Fruit fly (Drosophila melanogaster) whole organism, embryonic: ENCODE measurements around the gene CG2611.

Experiments
- Atf-2 ChIP-seq: fragments of 200-800 bp; sonication (Bioruptor generic); optimal IDR thresholded peaks from 2 replicates; lab custom pipeline; 2016; ENCODE audit warnings: missing biosample characterization, missing genetic modification characterization
- BEAF-32 ChIP-seq: fragments of 200-800 bp; sonication (Bioruptor generic); optimal IDR thresholded peaks from 3 replicates; lab custom pipeline; 2017; ENCODE audit warnings: missing biosample characterization, missing genetic modification characterization, mild to moderate bottlenecking, moderate library complexity, missing genetic modification reagents
- Bgb ChIP-seq: fragments of 200-800 bp; sonication (Bioruptor generic); IDR thresholded peaks from 2 replicates; pipeline ENCODE4 v1.3.6; 2022; ENCODE audit warnings: missing biosample characterization, missing genetic modification characterization; ENCODE audit not compliant: partially characterized antibody
- CG10565 ChIP-seq: fragments of 200-800 bp; sonication (Bioruptor generic); optimal IDR thresholded peaks from 3 replicates; lab custom pipeline; 2016; ENCODE audit warnings: missing biosample characterization, mild to moderate bottlenecking, missing genetic modification characterization
- CG11560 ChIP-seq: fragments of 200-800 bp; sonication (Bioruptor generic); IDR thresholded peaks from 3 replicates; pipeline ENCODE4 v1.3.6; 2022; ENCODE audit warnings: missing biosample characterization, missing genetic modification characterization
- CG12744 ChIP-seq: fragments of 200-800 bp; sonication (Bioruptor generic); optimal IDR thresholded peaks from 2 replicates; lab custom pipeline; 2016; ENCODE audit warnings: missing biosample characterization, missing genetic modification characterization
- CG13287 ChIP-seq: fragments of 200-800 bp; sonication (Bioruptor generic); IDR thresholded peaks from 2 replicates; pipeline ENCODE4 v1.3.6; 2022; ENCODE audit warnings: missing biosample characterization, missing genetic modification characterization; ENCODE audit not compliant: partially characterized antibody
- CG1792 ChIP-seq: fragments of 200-800 bp; sonication (Bioruptor generic); optimal IDR thresholded peaks from 2 replicates; lab custom pipeline; 2016; ENCODE audit warnings: missing biosample characterization, missing genetic modification characterization
- CG30020 ChIP-seq: fragments of 200-800 bp; optimal IDR thresholded peaks from 2 replicates; lab custom pipeline; 2019; ENCODE audit warnings: missing biosample characterization, mild to moderate bottlenecking, missing genetic modification characterization, moderate library complexity
- CG34422 ChIP-seq: fragments of 200-800 bp; sonication (Bioruptor generic); IDR thresholded peaks from 3 replicates; pipeline ENCODE4 v1.3.6; 2022; ENCODE audit warnings: missing biosample characterization, missing genetic modification characterization
- CG3838 ChIP-seq: fragments of 200-800 bp; sonication (Bioruptor generic); optimal IDR thresholded peaks from 3 replicates; lab custom pipeline; 2016; ENCODE audit warnings: missing biosample characterization, missing genetic modification characterization
- CG5245 ChIP-seq: fragments of 200-800 bp; sonication (Bioruptor generic); optimal IDR thresholded peaks from 3 replicates; lab custom pipeline; 2016; ENCODE audit warnings: missing biosample characterization, missing genetic modification characterization
- CG7556 ChIP-seq: fragments of 200-800 bp; sonication (Bioruptor generic); optimal IDR thresholded peaks from 2 replicates; lab custom pipeline; 2017; ENCODE audit warnings: missing biosample characterization, mild to moderate bottlenecking, missing genetic modification characterization
- CG7745 ChIP-seq: fragments of 200-800 bp; sonication (Bioruptor generic); optimal IDR thresholded peaks from 2 replicates; lab custom pipeline; 2018; ENCODE audit warnings: missing biosample characterization, mild to moderate bottlenecking, missing genetic modification characterization, moderate library complexity
- CG9437 ChIP-seq: fragments of 200-800 bp; sonication (Bioruptor generic); optimal IDR thresholded peaks from 2 replicates; lab custom pipeline; 2018; ENCODE audit warnings: missing biosample characterization, mild to moderate bottlenecking, missing genetic modification characterization
- CG9932 ChIP-seq: fragments of 200-800 bp; sonication (Bioruptor generic); IDR thresholded peaks from 2 replicates; pipeline ENCODE4 v1.3.6; 2022; ENCODE audit warnings: missing biosample characterization, missing genetic modification characterization
- CkIIα-i1 ChIP-seq: fragments of 200-800 bp; sonication (Bioruptor generic); IDR thresholded peaks from 2 replicates; pipeline ENCODE4 v1.3.6; 2022; ENCODE audit warnings: missing biosample characterization, missing genetic modification characterization
- Dek ChIP-seq: fragments of 200-800 bp; sonication (Bioruptor generic); optimal IDR thresholded peaks from 3 replicates; lab custom pipeline; 2019; ENCODE audit warnings: missing biosample characterization, mild to moderate bottlenecking, missing genetic modification characterization, moderate library complexity
- E2f2 ChIP-seq: fragments of 200-800 bp; sonication (Bioruptor generic); IDR thresholded peaks from 2 replicates; pipeline ENCODE4 v1.3.6; 2022; ENCODE audit warnings: missing biosample characterization, missing genetic modification characterization
- Hmx ChIP-seq: fragments of 200-800 bp; sonication (Bioruptor generic); optimal IDR thresholded peaks from 2 replicates; lab custom pipeline; 2016; ENCODE audit warnings: missing biosample characterization, missing genetic modification characterization
- MBD-R2 ChIP-seq: fragments of 200-800 bp; sonication (Bioruptor generic); IDR thresholded peaks from 2 replicates; pipeline ENCODE4 v1.3.6; 2022; ENCODE audit warnings: missing biosample characterization, missing genetic modification characterization
- MESR4 ChIP-seq: fragments of 200-800 bp; sonication (Bioruptor generic); optimal IDR thresholded peaks from 2 replicates; lab custom pipeline; 2018; ENCODE audit warnings: missing biosample characterization, mild to moderate bottlenecking, missing genetic modification characterization, moderate library complexity
- Med ChIP-seq: fragments of 200-800 bp; sonication (Bioruptor generic); peaks from one replicate; lab custom pipeline; 2016; ENCODE audit warnings: missing biosample characterization, missing genetic modification characterization, mild to moderate bottlenecking, inconsistent platforms, moderate library complexity
- NC2β ChIP-seq: fragments of 200-800 bp; sonication (Bioruptor generic); optimal IDR thresholded peaks from 2 replicates; lab custom pipeline; 2016; ENCODE audit warnings: missing biosample characterization, missing genetic modification characterization
- Nf-YA ChIP-seq: fragments of 200-800 bp; sonication (Bioruptor generic); IDR thresholded peaks from 2 replicates; pipeline ENCODE4 v1.3.6; 2022; ENCODE audit warnings: missing biosample characterization, missing genetic modification characterization
- Ptx1 ChIP-seq: fragments of 200-800 bp; sonication (Bioruptor generic); IDR thresholded peaks from 2 replicates; pipeline ENCODE4 v1.3.6; 2022; ENCODE audit warnings: missing biosample characterization, missing genetic modification characterization
- Stat92E ChIP-seq, 3 experiments: fragments of >200 bp in 2 of 3; fragments of 200-800 bp in 1 of 3; sonication (Bioruptor generic) in 1 of 3; optimal IDR thresholded peaks; 2 replicates each; lab custom pipeline; 2017 to 2019; ENCODE audit warnings: missing biosample characterization in 3 of 3, missing genetic modification characterization in 3 of 3, mild to moderate bottlenecking in 1 of 3, moderate library complexity in 1 of 3
- bbx ChIP-seq: fragments of 200-800 bp; sonication (Bioruptor generic); IDR thresholded peaks from 2 replicates; pipeline ENCODE4 v1.3.6; 2022; ENCODE audit warnings: missing biosample characterization, missing genetic modification characterization; ENCODE audit not compliant: partially characterized antibody
- bowl ChIP-seq: fragments of 200-800 bp; sonication (Bioruptor generic); IDR thresholded peaks from 2 replicates; pipeline ENCODE4 v1.3.6; 2022; ENCODE audit warnings: missing biosample characterization, missing genetic modification characterization
- btn ChIP-seq: fragments of 200-800 bp; sonication (Bioruptor generic); optimal IDR thresholded peaks from 2 replicates; lab custom pipeline; 2016; ENCODE audit warnings: missing biosample characterization, missing genetic modification characterization
- dysf ChIP-seq: fragments of 200-800 bp; sonication (Bioruptor generic); IDR thresholded peaks from 3 replicates; pipeline ENCODE4 v1.3.6; 2022; ENCODE audit warnings: missing biosample characterization, missing genetic modification characterization
- fd96Cb ChIP-seq: fragments of 200-800 bp; sonication (Bioruptor generic); optimal IDR thresholded peaks from 2 replicates; lab custom pipeline; 2018; ENCODE audit warnings: missing biosample characterization, mild to moderate bottlenecking, missing genetic modification characterization, moderate library complexity
- gfzf ChIP-seq: fragments of 200-800 bp; sonication (Bioruptor generic); optimal IDR thresholded peaks from 2 replicates; lab custom pipeline; 2016; ENCODE audit warnings: missing biosample characterization, mild to moderate bottlenecking, missing genetic modification characterization, moderate library complexity
- hbn ChIP-seq: fragments of 200-800 bp; sonication (Bioruptor generic); IDR thresholded peaks from 2 replicates; pipeline ENCODE4 v1.3.6; 2022; ENCODE audit warnings: missing biosample characterization, missing genetic modification characterization; ENCODE audit not compliant: partially characterized antibody
- klu ChIP-seq: fragments of 200-800 bp; sonication (Bioruptor generic); IDR thresholded peaks from 2 replicates; pipeline ENCODE4 v1.3.6; 2022; ENCODE audit warnings: missing biosample characterization, missing genetic modification characterization
- lola ChIP-seq, 3 experiments: fragments of >200 bp in 2 of 3; fragments of 200-800 bp in 1 of 3; sonication (Bioruptor generic) in 1 of 3; optimal IDR thresholded peaks; 2 replicates each; lab custom pipeline; 2017 to 2019; ENCODE audit warnings: missing biosample characterization in 3 of 3, missing genetic modification characterization in 3 of 3, mild to moderate bottlenecking in 1 of 3, moderate library complexity in 1 of 3
- maf-S ChIP-seq: fragments of 200-800 bp; sonication (Bioruptor generic); optimal IDR thresholded peaks from 2 replicates; lab custom pipeline; 2016; ENCODE audit warnings: missing biosample characterization, missing genetic modification characterization
- nau ChIP-seq: fragments of 200-800 bp; sonication (Bioruptor generic); optimal IDR thresholded peaks from 3 replicates; lab custom pipeline; 2017; ENCODE audit warnings: missing biosample characterization, mild to moderate bottlenecking, missing genetic modification characterization, missing genetic modification reagents
- org-1 ChIP-seq: fragments of 200-800 bp; sonication (Bioruptor generic); optimal IDR thresholded peaks from 2 replicates; lab custom pipeline; 2017; ENCODE audit warnings: missing biosample characterization, missing genetic modification characterization
- run ChIP-seq: fragments of 200-800 bp; sonication (Bioruptor generic); optimal IDR thresholded peaks from 3 replicates; lab custom pipeline; 2018; ENCODE audit warnings: missing biosample characterization, mild to moderate bottlenecking, missing genetic modification characterization
- zen2 ChIP-seq: fragments of 200-800 bp; sonication (Bioruptor generic); IDR thresholded peaks from 3 replicates; pipeline ENCODE4 v1.3.6; 2022; ENCODE audit warnings: missing biosample characterization, missing genetic modification characterization; ENCODE audit not compliant: partially characterized antibody

Gene CG2611

DNA sequence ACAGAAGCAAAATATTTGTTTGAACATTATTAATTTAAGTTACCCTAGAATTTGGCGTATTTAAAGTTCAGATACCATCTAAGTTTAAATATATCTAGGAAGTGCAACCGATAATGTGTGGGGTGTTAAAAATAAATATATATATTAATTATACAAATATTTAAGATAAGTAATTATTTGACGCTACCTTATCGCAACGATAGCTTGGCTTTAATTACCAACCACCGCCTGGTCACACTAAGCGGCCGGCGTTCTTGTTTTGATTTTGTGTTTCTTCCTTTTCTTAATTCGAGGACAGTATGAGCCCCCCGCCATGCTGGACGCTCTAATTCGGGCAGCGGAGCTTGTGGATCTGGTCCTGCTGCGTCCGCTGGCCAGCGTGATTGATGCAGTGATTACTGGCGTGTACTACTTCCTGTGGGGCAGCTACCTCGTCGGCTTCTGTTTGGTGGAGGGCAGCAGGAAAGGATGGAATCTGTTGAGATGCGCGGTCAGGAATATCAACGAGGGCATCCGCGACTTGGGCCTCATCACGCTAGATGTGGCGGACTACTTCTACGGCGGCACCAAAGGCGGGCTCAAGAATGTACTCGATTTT is 32.2 kb downstream of the CG2611 start, which contains the start of gene CG2617 (continued):
- TF ChIP-seq BEAF-32 (GFP tag; lab: Kevin White, UChicago) (peak; percentile 54), dysf (no peak), CG11560 (tag; lab: Robert Waterston, UW) (no peak), gfzf (no peak), zen2 (GFP tag; lab: Robert Waterston, UW) (no peak), lola (GFP tag; optimal IDR thresholded peaks at IDR 0.05; lab: Kevin White, UChicago) (no peak), CG3838 (no peak), MESR4 (peak; percentile 18), hbn (GFP tag; lab: Robert Waterston, UW) (0 out of 2 replicates have a peak, but pooled peaks have one; percentile 19), run (tag; lab: Kevin White, UChicago) (no peak), CG9932 (GFP tag; lab: Robert Waterston, UW) (no peak), CG7556 (GFP tag; lab: Kevin White, UChicago) (no peak), E2f2 (GFP tag; lab: Robert Waterston, UW) (peak; percentile 65), bbx (GFP tag; lab: Robert Waterston, UW) (peak; percentile 21; the same call in 1 of the 2 replicates), CG5245 (no peak), CG30020 (tag; lab: Kevin White, UChicago) (peak; percentile 66), CG1792 (GFP tag; lab: Kevin White, UChicago) (no peak), Stat92E (GFP tag; optimal IDR thresholded peaks at IDR 0.05; lab: Kevin White, UChicago) (no peak), CG13287 (GFP tag; lab: Robert Waterston, UW) (peak; percentile 47), org-1 (GFP tag; lab: Kevin White, UChicago) (no peak), klu (GFP tag; lab: Robert Waterston, UW) (no peak), MBD-R2 (GFP tag; lab: Robert Waterston, UW) (peak; percentile 52), bowl (GFP tag; lab: Robert Waterston, UW) (no peak), Med (GFP tag; lab: Kevin White, UChicago) (peak; percentile 55), Ptx1 (GFP tag; lab: Robert Waterston, UW) (0 out of 2 replicates have a peak, but pooled peaks have one; percentile 2), NC2β (GFP tag; lab: Kevin White, UChicago) (no peak), CG7745 (tag; lab: Kevin White, UChicago) (no peak), Bgb (0 out of 2 replicates have a peak, but pooled peaks have one; percentile 42), nau (GFP tag; lab: Kevin White, UChicago) (no peak), maf-S (no peak)

DNA sequence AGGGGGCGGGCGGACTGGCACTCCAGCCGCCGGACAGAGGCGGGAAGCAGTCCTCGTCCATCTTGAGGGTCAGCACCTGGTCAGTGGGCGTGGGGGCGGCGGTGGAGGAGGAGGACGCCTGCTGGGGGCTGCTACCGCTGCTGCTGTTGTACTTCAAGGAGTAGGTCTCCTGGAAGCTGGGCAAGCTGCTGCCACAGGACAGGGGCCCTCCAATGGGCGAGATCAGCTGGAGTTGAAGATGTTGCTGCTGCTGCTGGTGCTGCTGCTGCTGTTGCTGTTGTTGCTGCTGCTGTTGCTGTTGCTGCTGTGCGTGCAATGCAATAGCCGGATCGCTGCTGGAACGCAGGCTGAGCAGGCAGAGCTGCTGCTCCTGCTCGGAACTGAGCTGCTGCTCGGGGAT is 38.7 kb downstream of the CG2611 start:
- no peak for TF ChIP-seq fd96Cb
- TF ChIP-seq Nf-YA (GFP tag; lab: Robert Waterston, UW), result no peak
- no peak for TF ChIP-seq btn
- no peak for TF ChIP-seq MBD-R2 (GFP tag; lab: Robert Waterston, UW)
- no peak for TF ChIP-seq Hmx (GFP tag; lab: Kevin White, UChicago)
- no peak for TF ChIP-seq CG34422
- TF ChIP-seq CG9437, result no peak
- TF ChIP-seq Dek, result no peak
- TF ChIP-seq CkIIα-i1 (GFP tag; lab: Robert Waterston, UW), result no peak
- no peak for TF ChIP-seq Atf-2 (GFP tag; lab: Kevin White, UChicago)
- no peak for TF ChIP-seq CG10565
- TF ChIP-seq CG12744 (GFP tag; lab: Kevin White, UChicago), result no peak
